Fruit fly (Drosophila melanogaster): ENCODE measurements around the gene CG14826.
A peak's percentile ranks its signal among the peaks of the same experiment; 100 is the strongest.

The CG14826 gene

DNA sequence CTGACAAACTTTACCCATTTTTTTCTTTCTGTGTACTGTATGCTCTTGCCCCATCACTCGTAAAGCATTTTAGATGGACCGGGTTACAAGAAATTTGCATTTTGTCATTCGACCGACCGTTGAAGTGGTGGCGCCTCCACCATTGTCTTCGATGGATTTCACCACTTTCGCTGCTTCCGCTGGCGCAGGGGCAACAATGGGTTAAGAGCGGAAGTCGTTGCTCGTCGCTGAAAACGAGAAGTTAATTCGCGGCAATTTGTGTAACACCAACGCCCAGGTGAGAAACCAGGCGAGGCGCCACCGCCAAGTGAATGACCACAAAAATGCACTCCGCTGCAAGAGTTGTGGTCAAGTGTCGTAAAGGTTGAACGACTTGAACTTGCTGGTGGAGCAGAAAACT, 20.4 kb downstream of the CG14826 start:
- TF ChIP-seq prd (optimal IDR thresholded peaks at IDR 0.05) = no peak
- TF ChIP-seq prd (GFP tag; IDR thresholded peaks at IDR 0.05) = 0 out of 3 replicates have a peak, but pooled peaks have one; percentile 27
- no peak for TF ChIP-seq twi (tag; optimal IDR thresholded peaks at IDR 0.05)
- no peak for TF ChIP-seq zf30C (GFP tag; optimal IDR thresholded peaks at IDR 0.05)
- TF ChIP-seq Ets65A (GFP tag) = peak; percentile 53
- TF ChIP-seq sens (GFP tag) = peak; percentile 71
- TF ChIP-seq Blimp-1 (GFP tag; optimal IDR thresholded peaks at IDR 0.05) = peak; percentile 63
- TF ChIP-seq sisA (GFP tag; IDR thresholded peaks at IDR 0.05) = peak; percentile 25; the same call in 1 of the 2 replicates

DNA sequence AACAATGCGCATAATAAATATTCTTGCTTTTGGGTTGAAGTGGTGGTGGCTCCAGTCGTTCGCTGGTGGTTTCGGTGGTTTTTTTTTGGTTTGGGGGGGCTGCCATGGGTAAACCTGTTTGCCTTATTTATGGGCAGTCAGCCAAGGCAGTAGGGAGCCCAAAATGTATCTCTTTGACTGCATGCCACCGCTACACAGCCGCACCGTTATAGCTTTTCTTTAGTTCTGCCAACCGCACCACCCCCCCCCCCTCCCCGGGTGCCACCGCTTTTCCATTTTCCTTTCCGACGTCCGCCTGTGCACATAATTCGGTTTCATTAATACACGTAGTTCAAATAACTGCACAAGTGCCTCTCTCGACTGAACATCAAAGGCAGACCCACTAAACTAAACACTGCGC, 24.0 kb downstream of the CG14826 start:
- TF ChIP-seq CG6791 (GFP tag; IDR thresholded peaks at IDR 0.05; ENCODE audit: partially characterized antibody) (0 out of 3 replicates have a peak, but pooled peaks have one; percentile 15), kni (GFP tag; optimal IDR thresholded peaks at IDR 0.05) (peak; percentile 49), CG31224 (GFP tag; IDR thresholded peaks at IDR 0.05) (peak; percentile 51), CTCF (GFP tag; optimal IDR thresholded peaks at IDR 0.05) (no peak), CG3163 (GFP tag; optimal IDR thresholded peaks at IDR 0.05) (no peak), crol (GFP tag; IDR thresholded peaks at IDR 0.05) (peak; percentile 82), sd (tag; optimal IDR thresholded peaks at IDR 0.05) (peak; percentile 12), Hr39 (optimal IDR thresholded peaks at IDR 0.05) (peak; percentile 80), CG11456 (GFP tag; IDR thresholded peaks at IDR 0.05) (0 out of 3 replicates have a peak, but pooled peaks have one; percentile 53), Med (GFP tag) (peak; percentile 13), Abd-B (GFP tag; optimal IDR thresholded peaks at IDR 0.05) (peak; percentile 3), ci (GFP tag; IDR thresholded peaks at IDR 0.05) (0 out of 3 replicates have a peak, but pooled peaks have one; percentile 20), chinmo (GFP tag; IDR thresholded peaks at IDR 0.05; ENCODE audit: partially characterized antibody) (0 out of 4 replicates have a peak, but pooled peaks have one; percentile 38), CG30403 (GFP tag; optimal IDR thresholded peaks at IDR 0.05) (no peak)

DNA sequence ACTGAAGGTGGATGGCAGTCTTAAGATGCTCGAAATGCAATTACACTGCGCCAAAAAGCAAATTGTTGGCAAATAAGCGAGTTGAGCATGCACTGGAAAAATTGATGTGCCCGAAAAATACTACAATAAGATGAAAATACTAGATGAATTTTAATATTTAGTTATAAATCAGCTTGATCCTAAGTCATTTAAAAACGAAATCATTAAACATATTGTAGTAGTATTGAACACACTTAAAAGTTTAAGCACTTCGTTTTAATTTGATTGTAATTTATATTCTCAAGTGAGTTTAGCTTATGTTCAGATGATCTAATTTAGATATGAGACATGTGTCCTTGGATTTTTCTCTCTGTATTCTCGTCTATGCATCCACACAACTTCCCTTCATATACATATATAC, 28.2 kb downstream of the CG14826 start:
- TF ChIP-seq CG9876 (GFP tag; optimal IDR thresholded peaks at IDR 0.05) (no peak), stc (GFP tag; IDR thresholded peaks at IDR 0.05) (peak; percentile 40; the same call in 1 of the 2 replicates), CG15011 (GFP tag; optimal IDR thresholded peaks at IDR 0.05) (peak; percentile 12), Sox102F (GFP tag; optimal IDR thresholded peaks at IDR 0.05) (peak; percentile 42), sug (tag; optimal IDR thresholded peaks at IDR 0.05) (no peak), CG8089 (GFP tag; optimal IDR thresholded peaks at IDR 0.05) (no peak), al (GFP tag; IDR thresholded peaks at IDR 0.05) (0 out of 2 replicates have a peak, but pooled peaks have one; percentile 9), Ets97D (GFP tag; optimal IDR thresholded peaks at IDR 0.05) (no peak), Gug (GFP tag; IDR thresholded peaks at IDR 0.05) (no peak), caup (GFP tag; optimal IDR thresholded peaks at IDR 0.05; ENCODE audit: severe bottlenecking) (peak; percentile 4), D (optimal IDR thresholded peaks at IDR 0.05) (no peak), D (GFP tag; optimal IDR thresholded peaks at IDR 0.05) (no peak), CG6683 (GFP tag; optimal IDR thresholded peaks at IDR 0.05) (no peak), CG4282 (GFP tag; optimal IDR thresholded peaks at IDR 0.05) (no peak), CG17328 (GFP tag; IDR thresholded peaks at IDR 0.05) (0 out of 2 replicates have a peak, but pooled peaks have one; percentile 23), Nf-YA (GFP tag; IDR thresholded peaks at IDR 0.05) (no peak), odd (GFP tag; optimal IDR thresholded peaks at IDR 0.05) (no peak), CG18262 (tag; optimal IDR thresholded peaks at IDR 0.05) (peak; percentile 46), pzg (GFP tag; optimal IDR thresholded peaks at IDR 0.05) (no peak), CG31441 (GFP tag; IDR thresholded peaks at IDR 0.05) (peak; percentile 72), ssp (GFP tag; IDR thresholded peaks at IDR 0.05) (peak; percentile 26; the same call in 1 of the 2 replicates), Asciz (GFP tag; optimal IDR thresholded peaks at IDR 0.05) (peak; percentile 40), Hr51 (GFP tag; optimal IDR thresholded peaks at IDR 0.05) (peak in 1 of 2 experiments; percentile 33), Blimp-1 (GFP tag; optimal IDR thresholded peaks at IDR 0.05) (peak; percentile 0), NK7.1 (GFP tag; optimal IDR thresholded peaks at IDR 0.05) (no peak), crp (GFP tag; optimal IDR thresholded peaks at IDR 0.05) (no peak), slbo (GFP tag; IDR thresholded peaks at IDR 0.05) (peak; percentile 23; the same call in 1 of the 2 replicates), nerfin-2 (GFP tag; IDR thresholded peaks at IDR 0.05; ENCODE audit: partially characterized antibody) (no peak), esg (GFP tag; conservative IDR thresholded peaks at IDR 0.05) (no peak)

All from whole organism, embryonic.